Worm (Caenorhabditis elegans) whole organism, L2 larva: Measurements from ENCODE around the gene nrx-1.

Experiments
- C34F6.9 ChIP-seq: fragments of 150-350 bp; optimal IDR thresholded peaks from 2 replicates; lab custom pipeline; 2014; ENCODE audit warnings: missing biosample characterization, missing genetic modification characterization
- F13H6.1 ChIP-seq: sonication (generic microtip); optimal IDR thresholded peaks from 2 replicates; lab custom pipeline; 2016; ENCODE audit warnings: missing genetic modification characterization, missing compliant biosample characterization
- R02D3.7 ChIP-seq: fragments of 150-350 bp; optimal IDR thresholded peaks from 2 replicates; lab custom pipeline; 2014; ENCODE audit warnings: missing biosample characterization, missing genetic modification characterization
- Y55F3AM.14 ChIP-seq: fragments of 200-800 bp; sonication (Bioruptor generic); optimal IDR thresholded peaks from 2 replicates; lab custom pipeline; 2018; ENCODE audit warnings: mild to moderate bottlenecking, missing genetic modification characterization, missing compliant biosample characterization
- ZK546.5 ChIP-seq: sonication (generic microtip); optimal IDR thresholded peaks from 2 replicates; lab custom pipeline; 2017; ENCODE audit warnings: missing biosample characterization, missing genetic modification characterization
- alr-1 ChIP-seq: fragments of 150-350 bp; optimal IDR thresholded peaks from 2 replicates; lab custom pipeline; 2014; ENCODE audit warnings: missing biosample characterization, missing genetic modification characterization
- aly-2 ChIP-seq: fragments of 150-350 bp; optimal IDR thresholded peaks from 2 replicates; lab custom pipeline; 2014; ENCODE audit warnings: missing biosample characterization, missing genetic modification characterization
- blmp-1 ChIP-seq: sonication (generic microtip); optimal IDR thresholded peaks from 2 replicates; lab custom pipeline; 2017; ENCODE audit warnings: missing genetic modification characterization, mild to moderate bottlenecking, missing compliant biosample characterization, antibody characterized with exemption, moderate library complexity; ENCODE audit not compliant: insufficient read depth
- crh-2 ChIP-seq: sonication (generic microtip); optimal IDR thresholded peaks from 2 replicates; lab custom pipeline; 2017; ENCODE audit warnings: missing biosample characterization, missing genetic modification characterization
- dmd-4 ChIP-seq: sonication (generic microtip); optimal IDR thresholded peaks from 2 replicates; lab custom pipeline; 2017; ENCODE audit warnings: missing biosample characterization, missing genetic modification characterization
- egl-27 ChIP-seq: sonication (generic microtip); optimal IDR thresholded peaks from 3 replicates; lab custom pipeline; 2017; ENCODE audit warnings: missing biosample characterization, missing genetic modification reagents, missing genetic modification characterization
- elt-1 ChIP-seq: fragments of 150-350 bp; optimal IDR thresholded peaks from 2 replicates; lab custom pipeline; 2014; ENCODE audit warnings: missing biosample characterization, missing genetic modification characterization
- elt-3 ChIP-seq: sonication (generic microtip); optimal IDR thresholded peaks from 2 replicates; lab custom pipeline; 2017; ENCODE audit warnings: missing biosample characterization, missing genetic modification characterization
- fos-1 ChIP-seq: fragments of 150-350 bp; optimal IDR thresholded peaks from 2 replicates; lab custom pipeline; 2014; ENCODE audit warnings: missing biosample characterization, missing genetic modification characterization
- gmeb-1 ChIP-seq: fragments of 150-350 bp; optimal IDR thresholded peaks from 2 replicates; lab custom pipeline; 2014; ENCODE audit warnings: missing biosample characterization, missing genetic modification characterization
- lin-11 ChIP-seq: fragments of 150-350 bp; sonication (generic microtip); optimal IDR thresholded peaks from 2 replicates; lab custom pipeline; 2014; ENCODE audit warnings: missing biosample characterization, missing genetic modification characterization, inconsistent platforms, mixed read lengths
- lin-39 ChIP-seq: fragments of 150-350 bp; optimal IDR thresholded peaks from 2 replicates; lab custom pipeline; 2014; ENCODE audit warnings: missing biosample characterization, missing genetic modification reagents, missing genetic modification characterization
- lsy-2 ChIP-seq, 2 experiments: fragments of 150-350 bp in 1 of 2; sonication (generic microtip) in 1 of 2; optimal IDR thresholded peaks; 2 replicates each; lab custom pipeline; 2014 to 2017; ENCODE audit warnings: missing biosample characterization in 2 of 2, missing genetic modification characterization in 2 of 2
- mab-5 ChIP-seq: fragments of 150-350 bp; optimal IDR thresholded peaks from 2 replicates; lab custom pipeline; 2014; ENCODE audit warnings: missing biosample characterization, missing genetic modification characterization
- mbf-1 ChIP-seq: sonication (generic microtip); optimal IDR thresholded peaks from 2 replicates; lab custom pipeline; 2017; ENCODE audit warnings: missing biosample characterization, missing genetic modification characterization
- mdl-1 ChIP-seq, 2 experiments: fragments of 150-350 bp in 1 of 2; sonication (generic microtip) in 1 of 2; optimal IDR thresholded peaks; 2 replicates each; lab custom pipeline; 2017; ENCODE audit warnings: missing biosample characterization in 2 of 2, missing genetic modification characterization in 2 of 2
- nhr-10 ChIP-seq: sonication (generic microtip); optimal IDR thresholded peaks from 2 replicates; lab custom pipeline; 2017; ENCODE audit warnings: missing biosample characterization, missing genetic modification characterization
- nhr-11 ChIP-seq: fragments of 150-350 bp; optimal IDR thresholded peaks from 2 replicates; lab custom pipeline; 2014; ENCODE audit warnings: missing biosample characterization, missing genetic modification characterization
- nhr-129 ChIP-seq: fragments of 150-350 bp; optimal IDR thresholded peaks from 2 replicates; lab custom pipeline; 2014; ENCODE audit warnings: missing biosample characterization, missing genetic modification characterization
- nhr-21 ChIP-seq: fragments of 150-350 bp; optimal IDR thresholded peaks from 2 replicates; lab custom pipeline; 2014; ENCODE audit warnings: missing biosample characterization, missing genetic modification characterization
- nhr-237 ChIP-seq: fragments of 150-350 bp; optimal IDR thresholded peaks from 2 replicates; lab custom pipeline; 2014; ENCODE audit warnings: missing biosample characterization, missing genetic modification characterization
- nhr-6 ChIP-seq: fragments of 150-350 bp; optimal IDR thresholded peaks from 2 replicates; lab custom pipeline; 2014; ENCODE audit warnings: missing biosample characterization, missing genetic modification characterization
- nhr-77 ChIP-seq: fragments of 150-350 bp; optimal IDR thresholded peaks from 2 replicates; lab custom pipeline; 2014; ENCODE audit warnings: missing biosample characterization, missing genetic modification characterization
- peb-1 ChIP-seq: fragments of 150-350 bp; optimal IDR thresholded peaks from 2 replicates; lab custom pipeline; 2014; ENCODE audit warnings: missing biosample characterization, missing genetic modification characterization
- sem-4 ChIP-seq: fragments of 150-350 bp; optimal IDR thresholded peaks from 2 replicates; lab custom pipeline; 2014; ENCODE audit warnings: missing biosample characterization, missing genetic modification reagents, missing genetic modification characterization
- skn-1 ChIP-seq: sonication (generic microtip); optimal IDR thresholded peaks from 2 replicates; lab custom pipeline; 2017; ENCODE audit warnings: missing biosample characterization, missing genetic modification characterization
- sma-9 ChIP-seq, 2 experiments: fragments of 150-350 bp in 1 of 2; sonication (generic microtip) in 1 of 2; optimal IDR thresholded peaks; 2 replicates each; lab custom pipeline; 2014 to 2016; ENCODE audit warnings: missing genetic modification characterization in 2 of 2, mild to moderate bottlenecking in 1 of 2, missing biosample characterization in 1 of 2, missing compliant biosample characterization in 1 of 2, missing genetic modification reagents in 1 of 2, moderate library complexity in 1 of 2
- unc-55 ChIP-seq: fragments of 150-350 bp; sonication (generic microtip); optimal IDR thresholded peaks from 3 replicates; lab custom pipeline; 2014; ENCODE audit warnings: missing biosample characterization, missing genetic modification reagents, missing genetic modification characterization
- unc-62 ChIP-seq: fragments of 150-350 bp; optimal IDR thresholded peaks from 2 replicates; lab custom pipeline; 2014; ENCODE audit warnings: missing biosample characterization, missing genetic modification reagents, missing genetic modification characterization
- zag-1 ChIP-seq: fragments of 150-350 bp; optimal IDR thresholded peaks from 2 replicates; lab custom pipeline; 2014; ENCODE audit warnings: missing biosample characterization, missing genetic modification characterization
- ztf-1 ChIP-seq: fragments of 200-800 bp; sonication (Bioruptor generic); conservative IDR thresholded peaks from 2 replicates; pipeline ENCODE4 v1.3.6; 2022; ENCODE audit warnings: missing genetic modification characterization, missing compliant biosample characterization
- ztf-4 ChIP-seq: fragments of 150-350 bp; optimal IDR thresholded peaks from 2 replicates; lab custom pipeline; 2014; ENCODE audit warnings: missing biosample characterization, missing genetic modification characterization

The nrx-1 gene

ce11 chrV:10824711-10825110, at the start of gene nrx-1:
TSS of gene nrx-1 (plus strand) at chrV:10825011.
- TF ChIP-seq nhr-11 (no peak), dmd-4 (tag; lab: Kevin White, UChicago) (no peak), elt-3 (tag; lab: Kevin White, UChicago) (no peak), alr-1 (tag; lab: Kevin White, UChicago) (no peak), crh-2 (tag; lab: Kevin White, UChicago) (no peak), ztf-4 (no peak), zag-1 (no peak), nhr-237 (tag; lab: Kevin White, UChicago) (no peak)

ce11 chrV:10776528-10777055, 48.2 kb upstream of the nrx-1 start, which contains the start of gene D1054.5:
TSS of gene D1054.5 (minus strand) at chrV:10776578.
- TF ChIP-seq alr-1 (tag; lab: Kevin White, UChicago): no peak
- TF ChIP-seq gmeb-1 (tag; lab: Kevin White, UChicago): peak; percentile 1
- peak; percentile 92 for TF ChIP-seq fos-1 (tag; lab: Kevin White, UChicago)
- no peak for TF ChIP-seq mdl-1 (tag; optimal IDR thresholded peaks at IDR 0.05; lab: Kevin White, UChicago)
- TF ChIP-seq crh-2 (tag; lab: Kevin White, UChicago): peak; percentile 45
- TF ChIP-seq lsy-2 (tag; optimal IDR thresholded peaks at IDR 0.05; lab: Kevin White, UChicago): no peak
- TF ChIP-seq F13H6.1 (tag; lab: Kevin White, UChicago): no peak
- TF ChIP-seq sem-4 (tag; lab: Kevin White, UChicago): no peak
- TF ChIP-seq sma-9 (GFP tag; optimal IDR thresholded peaks at IDR 0.05; lab: Kevin White, UChicago): peak; percentile 83
- no peak for TF ChIP-seq sma-9 (tag; optimal IDR thresholded peaks at IDR 0.05; lab: Kevin White, UChicago)
- no peak for TF ChIP-seq skn-1 (tag; lab: Kevin White, UChicago)
- TF ChIP-seq lin-11: no peak
- TF ChIP-seq unc-55 (GFP tag; lab: Kevin White, UChicago): no peak
- no peak for TF ChIP-seq nhr-10
- no peak for TF ChIP-seq unc-62
- TF ChIP-seq elt-1: no peak
- TF ChIP-seq nhr-6: no peak
- no peak for TF ChIP-seq ztf-4
- TF ChIP-seq nhr-77 (tag; lab: Kevin White, UChicago): no peak
- TF ChIP-seq ztf-1 (GFP tag; lab: Robert Waterston, UW): no peak

ce11 chrV:10784011-10784410, 40.8 kb upstream of the nrx-1 start, which contains the start of gene D1054.8:
TSS of gene D1054.8 (plus strand) at chrV:10784311.
- no peak for TF ChIP-seq lin-39
- no peak for TF ChIP-seq aly-2
- TF ChIP-seq nhr-6: no peak
- no peak for TF ChIP-seq nhr-237 (tag; lab: Kevin White, UChicago)
- TF ChIP-seq nhr-129 (tag; lab: Kevin White, UChicago): no peak
- no peak for TF ChIP-seq ztf-1 (GFP tag; lab: Robert Waterston, UW)
- no peak for TF ChIP-seq R02D3.7 (tag; lab: Kevin White, UChicago)
- TF ChIP-seq ZK546.5 (tag; lab: Kevin White, UChicago): no peak
- no peak for TF ChIP-seq unc-62
- TF ChIP-seq blmp-1 (tag; lab: Kevin White, UChicago): no peak
- TF ChIP-seq fos-1 (tag; lab: Kevin White, UChicago): no peak
- TF ChIP-seq alr-1 (tag; lab: Kevin White, UChicago): no peak
- TF ChIP-seq nhr-11: no peak
- TF ChIP-seq mab-5 (tag; lab: Kevin White, UChicago): no peak
- TF ChIP-seq mdl-1 (tag; optimal IDR thresholded peaks at IDR 0.05; lab: Kevin White, UChicago): no peak
- TF ChIP-seq nhr-10: no peak

ce11 chrV:10790921-10791320, 33.9 kb upstream of the nrx-1 start, which contains the start of gene D1054.9:
TSS of gene D1054.9 (minus strand) at chrV:10791057.
- no peak for TF ChIP-seq sem-4 (tag; lab: Kevin White, UChicago)
- TF ChIP-seq nhr-11: no peak
- TF ChIP-seq F13H6.1 (tag; lab: Kevin White, UChicago): no peak
- TF ChIP-seq nhr-6: no peak
- no peak for TF ChIP-seq lin-39
- TF ChIP-seq nhr-237 (tag; lab: Kevin White, UChicago): no peak
- no peak for TF ChIP-seq alr-1 (tag; lab: Kevin White, UChicago)
- TF ChIP-seq Y55F3AM.14: no peak
- no peak for TF ChIP-seq nhr-21 (tag; lab: Kevin White, UChicago)
- TF ChIP-seq C34F6.9: no peak
- TF ChIP-seq ztf-4: no peak
- no peak for TF ChIP-seq egl-27 (tag; lab: Kevin White, UChicago)
- no peak for TF ChIP-seq peb-1
- no peak for TF ChIP-seq unc-62
- no peak for TF ChIP-seq mbf-1 (tag; lab: Kevin White, UChicago)
- no peak for TF ChIP-seq skn-1 (tag; lab: Kevin White, UChicago)
- no peak for TF ChIP-seq fos-1 (tag; lab: Kevin White, UChicago)
